Worm (Caenorhabditis elegans) whole organism, mixed stage, embryonic: ENCODE data around the gene deg-3.

Experiments used
- ham-2 ChIP-seq: fragments of 200-800 bp; sonication (Bioruptor generic); optimal IDR thresholded peaks from 2 replicates; lab custom pipeline; 2018; ENCODE audit warnings: mild to moderate bottlenecking, missing genetic modification characterization, missing compliant biosample characterization
- hlh-1 ChIP-seq: fragments of 150-350 bp; optimal IDR thresholded peaks from 2 replicates; lab custom pipeline; 2014; ENCODE audit warnings: missing biosample characterization, missing genetic modification reagents, missing genetic modification characterization
- nhr-28 ChIP-seq: fragments of 150-350 bp; optimal IDR thresholded peaks from 2 replicates; lab custom pipeline; 2014; ENCODE audit warnings: missing biosample characterization, missing genetic modification characterization
- pha-4 ChIP-seq: fragments of 150-350 bp; optimal IDR thresholded peaks from 2 replicates; lab custom pipeline; 2018; ENCODE audit warnings: missing biosample characterization, missing genetic modification reagents, missing genetic modification characterization
- snpc-4 ChIP-seq: fragments of 150-350 bp; optimal IDR thresholded peaks from 2 replicates; lab custom pipeline; 2014; ENCODE audit warnings: missing biosample characterization, missing genetic modification characterization
- sptf-1 ChIP-seq: sonication (generic microtip); optimal IDR thresholded peaks from 2 replicates; lab custom pipeline; 2017; ENCODE audit warnings: mild to moderate bottlenecking, missing genetic modification characterization, moderate library complexity, missing compliant biosample characterization
- unc-39 ChIP-seq: fragments of 150-350 bp; optimal IDR thresholded peaks from 2 replicates; lab custom pipeline; 2014; ENCODE audit warnings: missing biosample characterization, missing genetic modification characterization
- unc-62 ChIP-seq: fragments of 150-350 bp; optimal IDR thresholded peaks from 2 replicates; lab custom pipeline; 2014; ENCODE audit warnings: missing biosample characterization, missing genetic modification reagents, missing genetic modification characterization
- ztf-11 ChIP-seq: fragments of 150-350 bp; optimal IDR thresholded peaks from 2 replicates; lab custom pipeline; 2014; ENCODE audit warnings: missing biosample characterization, missing genetic modification characterization

ce11 chrV:11403702-11404101 lies 11.3 kb downstream of the deg-3 start:
- TF ChIP-seq snpc-4: no peak
- TF ChIP-seq pha-4 (tag; lab: Kevin White, UChicago): no peak
- no peak for TF ChIP-seq unc-39 (tag; lab: Kevin White, UChicago)
- TF ChIP-seq unc-62 (GFP tag; lab: Kevin White, UChicago): no peak
- TF ChIP-seq hlh-1: no peak
- TF ChIP-seq nhr-28 (tag; lab: Kevin White, UChicago): no peak
- no peak for TF ChIP-seq ztf-11 (tag; lab: Kevin White, UChicago)
- TF ChIP-seq ham-2: no peak
- no peak for TF ChIP-seq sptf-1 (tag; lab: Kevin White, UChicago)
